Fruit fly (Drosophila melanogaster) whole organism, embryonic: Measurements from ENCODE around the gene CG7548.

Source experiments
- BEAF-32 ChIP-seq: fragments of 200-800 bp; sonication (Bioruptor generic); optimal IDR thresholded peaks from 3 replicates; lab custom pipeline; 2017; ENCODE audit warnings: missing biosample characterization, missing genetic modification characterization, mild to moderate bottlenecking, moderate library complexity, missing genetic modification reagents
- CG10543 ChIP-seq: fragments of 200-800 bp; sonication (Bioruptor generic); optimal IDR thresholded peaks from 3 replicates; lab custom pipeline; 2017; ENCODE audit warnings: missing biosample characterization, mild to moderate bottlenecking, missing genetic modification characterization, moderate library complexity
- CG11696 ChIP-seq: fragments of 200-800 bp; sonication (Bioruptor generic); IDR thresholded peaks from 2 replicates; pipeline ENCODE4 v1.3.6; 2022; ENCODE audit warnings: missing biosample characterization, missing genetic modification characterization
- CG13123 ChIP-seq: fragments of 200-800 bp; sonication (Bioruptor generic); optimal IDR thresholded peaks from 2 replicates; lab custom pipeline; 2016; ENCODE audit warnings: missing biosample characterization, missing genetic modification characterization
- CG13424 ChIP-seq: fragments of 200-800 bp; sonication (Bioruptor generic); optimal IDR thresholded peaks from 2 replicates; lab custom pipeline; 2019; ENCODE audit warnings: missing biosample characterization, mild to moderate bottlenecking, missing genetic modification characterization, moderate library complexity
- CG17186 ChIP-seq: fragments of 200-800 bp; sonication (Bioruptor generic); optimal IDR thresholded peaks from 3 replicates; lab custom pipeline; 2017; ENCODE audit warnings: missing biosample characterization, missing genetic modification reagents, missing genetic modification characterization
- CG18011 ChIP-seq: fragments of 200-800 bp; sonication (Bioruptor generic); optimal IDR thresholded peaks from 2 replicates; lab custom pipeline; 2017; ENCODE audit warnings: missing biosample characterization, missing genetic modification characterization, mild to moderate bottlenecking, moderate library complexity, missing genotype
- CG2199 ChIP-seq: fragments of 200-800 bp; sonication (Bioruptor generic); IDR thresholded peaks from 3 replicates; pipeline ENCODE4 v1.3.6; 2022; ENCODE audit warnings: missing biosample characterization, missing genetic modification characterization
- CG31388 ChIP-seq: fragments of 200-800 bp; sonication (Bioruptor generic); optimal IDR thresholded peaks from 2 replicates; lab custom pipeline; 2016; ENCODE audit warnings: missing biosample characterization, missing genetic modification characterization
- CG3281 ChIP-seq: fragments of 200-800 bp; sonication (Bioruptor generic); optimal IDR thresholded peaks from 3 replicates; lab custom pipeline; 2017; ENCODE audit warnings: missing biosample characterization, mild to moderate bottlenecking, missing genetic modification characterization
- CG3995 ChIP-seq: fragments of 200-800 bp; sonication (Bioruptor generic); optimal IDR thresholded peaks from 3 replicates; lab custom pipeline; 2016; ENCODE audit warnings: missing biosample characterization, missing genetic modification characterization
- CG4424 ChIP-seq: fragments of 200-800 bp; sonication (Bioruptor generic); optimal IDR thresholded peaks from 3 replicates; lab custom pipeline; 2016; ENCODE audit warnings: missing biosample characterization, missing genetic modification characterization
- CG6765 ChIP-seq: fragments of 200-800 bp; sonication (Bioruptor generic); optimal IDR thresholded peaks from 3 replicates; lab custom pipeline; 2017; ENCODE audit warnings: missing biosample characterization, mild to moderate bottlenecking, missing genetic modification characterization
- CG8281 ChIP-seq: fragments of 200-800 bp; sonication (Bioruptor generic); optimal IDR thresholded peaks from 2 replicates; lab custom pipeline; 2018; ENCODE audit warnings: missing biosample characterization, mild to moderate bottlenecking, missing genetic modification characterization, moderate library complexity
- CG9609 ChIP-seq: fragments of 200-800 bp; sonication (Bioruptor generic); optimal IDR thresholded peaks from 3 replicates; lab custom pipeline; 2016; ENCODE audit warnings: missing biosample characterization, missing genetic modification characterization
- CHES-1-like ChIP-seq: fragments of 200-800 bp; sonication (Bioruptor generic); optimal IDR thresholded peaks from 2 replicates; lab custom pipeline; 2016; ENCODE audit warnings: missing biosample characterization, missing genetic modification characterization
- Dip3 ChIP-seq: fragments of 200-800 bp; sonication (Bioruptor generic); optimal IDR thresholded peaks from 3 replicates; lab custom pipeline; 2016; ENCODE audit warnings: missing biosample characterization, missing genetic modification characterization
- Doc2 ChIP-seq: fragments of 200-800 bp; sonication (Bioruptor generic); IDR thresholded peaks from 2 replicates; pipeline ENCODE4 v1.3.6; 2022; ENCODE audit warnings: missing biosample characterization, missing genetic modification characterization
- Eip74EF ChIP-seq, 2 experiments: fragments of 200-800 bp in 1 of 2; fragments of >200 bp in 1 of 2; sonication (Bioruptor generic) in 1 of 2; optimal IDR thresholded peaks; 2 replicates each; lab custom pipeline; 2017 to 2019; ENCODE audit warnings: missing biosample characterization in 2 of 2, missing genetic modification characterization in 2 of 2, mild to moderate bottlenecking in 1 of 2, moderate library complexity in 1 of 2
- Elba2 ChIP-seq: fragments of 200-800 bp; sonication (Bioruptor generic); optimal IDR thresholded peaks from 3 replicates; lab custom pipeline; 2016; ENCODE audit warnings: missing biosample characterization, missing genetic modification characterization
- GATAe ChIP-seq: fragments of 200-800 bp; sonication (Bioruptor generic); conservative IDR thresholded peaks from 2 replicates; pipeline ENCODE4 v1.3.6; 2022; ENCODE audit warnings: missing biosample characterization, missing genetic modification characterization
- Gug ChIP-seq: fragments of 200-800 bp; sonication (Bioruptor generic); IDR thresholded peaks from 4 replicates; pipeline ENCODE4 v1.3.6; 2022; ENCODE audit warnings: missing biosample characterization, missing genetic modification characterization
- Mad ChIP-seq: fragments of 200-800 bp; sonication (Bioruptor generic); optimal IDR thresholded peaks from 2 replicates; lab custom pipeline; 2016; ENCODE audit warnings: missing biosample characterization, missing genetic modification characterization
- Mrtf ChIP-seq: fragments of 200-800 bp; sonication (Bioruptor generic); IDR thresholded peaks from 3 replicates; pipeline ENCODE4 v1.3.6; 2022; ENCODE audit warnings: missing biosample characterization, missing genetic modification characterization
- NC2α ChIP-seq: fragments of 200-800 bp; sonication (Bioruptor generic); optimal IDR thresholded peaks from 2 replicates; lab custom pipeline; 2016; ENCODE audit warnings: missing biosample characterization, missing genetic modification characterization
- Pdp1 ChIP-seq, 2 experiments: fragments of 200-800 bp; sonication (Bioruptor generic); optimal IDR thresholded peaks; 3 replicates each; lab custom pipeline; 2016; ENCODE audit warnings: missing biosample characterization in 2 of 2, missing genetic modification characterization in 2 of 2, mild to moderate bottlenecking in 1 of 2, moderate library complexity in 1 of 2
- Rfx ChIP-seq: fragments of 200-800 bp; sonication (Bioruptor generic); IDR thresholded peaks from 2 replicates; pipeline ENCODE4 v1.3.6; 2022; ENCODE audit warnings: missing biosample characterization, missing genetic modification characterization
- Six4 ChIP-seq: fragments of 200-800 bp; sonication (Bioruptor generic); optimal IDR thresholded peaks from 2 replicates; lab custom pipeline; 2016; ENCODE audit warnings: missing biosample characterization, missing genetic modification characterization
- TFAM ChIP-seq: fragments of 200-800 bp; sonication (Bioruptor generic); optimal IDR thresholded peaks from 2 replicates; lab custom pipeline; 2017; ENCODE audit warnings: missing biosample characterization, missing genetic modification characterization, inconsistent platforms
- chinmo ChIP-seq: fragments of 200-800 bp; sonication (Bioruptor generic); IDR thresholded peaks from 4 replicates; pipeline ENCODE4 v1.3.6; 2022; ENCODE audit warnings: missing biosample characterization, missing genetic modification characterization; ENCODE audit not compliant: partially characterized antibody
- ci ChIP-seq: fragments of 200-800 bp; sonication (Bioruptor generic); IDR thresholded peaks from 3 replicates; pipeline ENCODE4 v1.3.6; 2022; ENCODE audit warnings: missing biosample characterization, missing genetic modification characterization
- corto ChIP-seq: fragments of 200-800 bp; sonication (Bioruptor generic); optimal IDR thresholded peaks from 2 replicates; lab custom pipeline; 2016; ENCODE audit warnings: missing biosample characterization, mild to moderate bottlenecking, missing genetic modification characterization, moderate library complexity
- crol ChIP-seq: fragments of 200-800 bp; sonication (Bioruptor generic); IDR thresholded peaks from 2 replicates; pipeline ENCODE4 v1.3.6; 2022; ENCODE audit warnings: missing biosample characterization, missing genetic modification characterization
- dati ChIP-seq: fragments of 200-800 bp; sonication (Bioruptor generic); IDR thresholded peaks from 2 replicates; pipeline ENCODE4 v1.3.6; 2022; ENCODE audit warnings: missing biosample characterization, missing genetic modification characterization
- en ChIP-seq: fragments of 200-800 bp; sonication (Bioruptor generic); optimal IDR thresholded peaks from 2 replicates; lab custom pipeline; 2016; ENCODE audit warnings: missing biosample characterization, missing genetic modification characterization
- fd64A ChIP-seq: fragments of 200-800 bp; sonication (Bioruptor generic); optimal IDR thresholded peaks from 3 replicates; lab custom pipeline; 2018; ENCODE audit warnings: missing biosample characterization, mild to moderate bottlenecking, missing genetic modification characterization
- gce ChIP-seq: fragments of 200-800 bp; sonication (Bioruptor generic); IDR thresholded peaks from 3 replicates; pipeline ENCODE4 v1.3.6; 2022; ENCODE audit warnings: missing biosample characterization, missing genetic modification characterization
- hb ChIP-seq: fragments of 200-800 bp; sonication (Bioruptor generic); IDR thresholded peaks from 3 replicates; pipeline ENCODE4 v1.3.6; 2022; ENCODE audit warnings: missing biosample characterization, missing genetic modification characterization; ENCODE audit not compliant: partially characterized antibody
- kni ChIP-seq: fragments of 200-800 bp; sonication (Bioruptor generic); optimal IDR thresholded peaks from 3 replicates; lab custom pipeline; 2017; ENCODE audit warnings: mild to moderate bottlenecking, missing biosample characterization, missing genetic modification reagents, missing genetic modification characterization
- pzg ChIP-seq: fragments of 200-800 bp; sonication (Bioruptor generic); optimal IDR thresholded peaks from 3 replicates; lab custom pipeline; 2018; ENCODE audit warnings: missing biosample characterization, mild to moderate bottlenecking, missing genetic modification characterization, moderate library complexity
- sd ChIP-seq: fragments of 200-800 bp; sonication (Bioruptor generic); optimal IDR thresholded peaks from 3 replicates; lab custom pipeline; 2018; ENCODE audit warnings: missing biosample characterization, mild to moderate bottlenecking, missing genetic modification characterization, moderate library complexity
- sens ChIP-seq: fragments of 200-800 bp; sonication (Bioruptor generic); peaks from one replicate; lab custom pipeline; 2016; ENCODE audit warnings: missing biosample characterization, missing genetic modification characterization
- slbo ChIP-seq: fragments of 200-800 bp; sonication (Bioruptor generic); IDR thresholded peaks from 2 replicates; pipeline ENCODE4 v1.3.6; 2022; ENCODE audit warnings: missing biosample characterization, missing genetic modification characterization
- sqz ChIP-seq: fragments of 200-800 bp; sonication (Bioruptor generic); optimal IDR thresholded peaks from 3 replicates; lab custom pipeline; 2018; ENCODE audit warnings: missing biosample characterization, mild to moderate bottlenecking, missing genetic modification characterization
- tgo ChIP-seq: fragments of 200-800 bp; sonication (Bioruptor generic); IDR thresholded peaks from 3 replicates; pipeline ENCODE4 v1.3.6; 2022; ENCODE audit warnings: missing biosample characterization, missing genetic modification characterization
- trh ChIP-seq: fragments of 200-800 bp; sonication (Bioruptor generic); optimal IDR thresholded peaks from 2 replicates; lab custom pipeline; 2016; ENCODE audit warnings: missing biosample characterization, missing genetic modification characterization
- usp ChIP-seq: fragments of >200 bp; optimal IDR thresholded peaks from 2 replicates; lab custom pipeline; 2017; ENCODE audit warnings: missing biosample characterization, missing genetic modification characterization

Gene CG7548

DNA sequence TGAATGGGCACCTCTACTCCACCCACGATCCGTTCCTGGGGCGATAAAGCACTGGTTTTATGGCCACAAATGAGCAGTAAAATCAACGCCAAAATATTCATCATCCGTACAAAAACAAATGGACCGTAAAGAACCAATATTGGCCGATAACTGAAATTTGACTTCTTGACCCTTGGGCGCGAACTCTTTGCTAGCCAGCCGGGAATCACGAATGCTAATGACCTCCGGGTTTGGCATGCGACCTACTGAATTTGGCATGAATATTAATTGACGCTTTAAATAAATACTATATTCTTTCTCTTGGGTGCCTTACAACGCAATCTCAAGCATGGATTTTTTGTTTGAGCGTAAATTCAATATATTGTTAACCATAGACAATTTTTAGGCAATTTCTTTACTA, 33.7 kb upstream of the CG7548 start, which contains the start of gene CG16998 (continued):
- no peak for TF ChIP-seq tgo (GFP tag; lab: Robert Waterston, UW)

DNA sequence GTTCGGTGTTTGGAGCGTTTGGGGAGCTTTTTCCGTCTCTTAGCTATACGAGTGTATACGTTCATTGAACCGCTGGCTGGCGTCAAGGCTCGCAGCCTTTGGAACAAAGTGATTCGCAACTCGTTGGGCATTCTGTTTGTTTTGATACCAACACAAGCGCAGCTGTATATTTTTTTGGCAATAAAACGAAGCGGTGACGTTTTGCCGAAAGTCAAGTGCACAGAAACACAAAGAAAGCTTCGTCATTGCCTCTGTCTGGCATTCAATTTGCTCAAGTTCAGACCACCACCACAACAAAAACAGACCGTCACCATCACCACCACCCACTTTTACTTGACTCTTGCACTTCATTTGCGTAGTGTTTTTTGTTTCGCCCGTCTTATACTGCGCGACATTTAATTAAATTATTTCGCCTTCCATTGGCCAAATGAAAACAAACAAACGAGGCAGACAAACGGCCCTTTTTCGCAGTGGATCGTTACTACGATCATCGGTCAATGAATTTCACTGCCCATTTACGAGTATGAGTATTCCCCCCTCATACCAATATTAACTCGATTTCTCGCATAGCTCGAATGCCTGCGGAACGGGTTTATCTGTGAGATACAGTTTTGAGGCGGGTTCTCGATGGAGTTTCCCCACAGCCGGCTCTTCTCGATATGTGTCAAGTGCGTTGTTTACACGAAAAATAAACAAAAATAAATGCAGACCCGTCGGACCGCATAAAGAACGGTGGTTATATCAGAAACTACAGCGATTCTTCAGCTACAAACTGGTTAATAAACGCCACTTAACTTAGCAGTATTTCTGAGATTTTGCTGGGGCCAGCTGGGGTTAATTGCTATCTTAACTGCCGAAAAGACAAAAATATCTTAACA, 24.7 kb upstream of the CG7548 start:
- TF ChIP-seq BEAF-32 (GFP tag; lab: Kevin White, UChicago) (no peak), CG4424 (GFP tag; lab: Kevin White, UChicago) (no peak), crol (GFP tag; lab: Robert Waterston, UW) (0 out of 2 replicates have a peak, but pooled peaks have one; percentile 15), CG3281 (GFP tag; lab: Kevin White, UChicago) (no peak), NC2α (GFP tag; lab: Kevin White, UChicago) (no peak), sd (tag; lab: Kevin White, UChicago) (peak; percentile 97), TFAM (no peak), Pdp1 (GFP tag; optimal IDR thresholded peaks at IDR 0.05; lab: Kevin White, UChicago) (peak in 1 of 2 experiments; percentile 59), dati (GFP tag; lab: Robert Waterston, UW) (no peak), pzg (GFP tag; lab: Kevin White, UChicago) (no peak), trh (no peak), CG13424 (no peak), fd64A (no peak), corto (GFP tag; lab: Kevin White, UChicago) (no peak), CG13123 (GFP tag; lab: Kevin White, UChicago) (no peak), CG8281 (no peak), gce (no peak), chinmo (GFP tag; lab: Robert Waterston, UW) (peak; percentile 84; the same call in 2 of the 4 replicates), hb (GFP tag; lab: Robert Waterston, UW) (no peak), Mrtf (GFP tag; lab: Robert Waterston, UW) (no peak), sqz (GFP tag; lab: Kevin White, UChicago) (no peak), CG17186 (GFP tag; lab: Kevin White, UChicago) (no peak), ci (GFP tag; lab: Robert Waterston, UW) (0 out of 3 replicates have a peak, but pooled peaks have one; percentile 0), GATAe (no peak), CHES-1-like (no peak), CG31388 (no peak), Rfx (GFP tag; lab: Robert Waterston, UW) (peak; percentile 30; the same call in 1 of the 2 replicates), Dip3 (GFP tag; lab: Kevin White, UChicago) (no peak), CG11696 (GFP tag; lab: Robert Waterston, UW) (no peak), Elba2 (no peak), en (GFP tag; lab: Kevin White, UChicago) (no peak), CG9609 (no peak), CG2199 (GFP tag; lab: Robert Waterston, UW) (0 out of 3 replicates have a peak, but pooled peaks have one; percentile 65), CG18011 (no peak), Mad (GFP tag; lab: Kevin White, UChicago) (no peak), CG6765 (no peak), Gug (GFP tag; lab: Robert Waterston, UW) (no peak), slbo (no peak), Six4 (no peak), CG3995 (GFP tag; lab: Kevin White, UChicago) (no peak), CG10543 (GFP tag; lab: Kevin White, UChicago) (no peak), kni (GFP tag; lab: Kevin White, UChicago) (peak; percentile 36), Eip74EF (GFP tag; optimal IDR thresholded peaks at IDR 0.05; lab: Kevin White, UChicago) (no peak), Doc2 (GFP tag; lab: Robert Waterston, UW) (no peak), usp (GFP tag; lab: Kevin White, UChicago) (no peak), sens (peak; percentile 20)
